Fruit fly (Drosophila melanogaster) whole organism, pupa: ENCODE data around the gene Glut1.

Source experiments
- CG10348 ChIP-seq: fragments of 200-800 bp; sonication (Bioruptor generic); IDR thresholded peaks from 2 replicates; pipeline ENCODE4 v1.3.6; 2022; ENCODE audit warnings: missing biosample characterization, missing genetic modification characterization
- CG12605 ChIP-seq: fragments of 200-800 bp; sonication (Bioruptor generic); IDR thresholded peaks from 2 replicates; pipeline ENCODE4 v1.3.6; 2022; ENCODE audit warnings: missing biosample characterization, missing genetic modification characterization
- CG13204 ChIP-seq: fragments of 200-800 bp; sonication (Bioruptor generic); optimal IDR thresholded peaks from 2 replicates; lab custom pipeline; 2018; ENCODE audit warnings: missing biosample characterization, mild to moderate bottlenecking, missing genetic modification characterization, moderate library complexity
- CG14655 ChIP-seq: fragments of 200-800 bp; sonication (Bioruptor generic); optimal IDR thresholded peaks from 3 replicates; lab custom pipeline; 2017; ENCODE audit warnings: mild to moderate bottlenecking, missing biosample characterization, missing genetic modification reagents, missing genetic modification characterization
- CG15710 ChIP-seq: fragments of 200-800 bp; sonication (Bioruptor generic); optimal IDR thresholded peaks from 2 replicates; lab custom pipeline; 2018; ENCODE audit warnings: missing biosample characterization, mild to moderate bottlenecking, missing genetic modification characterization, moderate library complexity
- CG17806 ChIP-seq: fragments of 200-800 bp; sonication (Bioruptor generic); optimal IDR thresholded peaks from 2 replicates; lab custom pipeline; 2018; ENCODE audit warnings: missing biosample characterization, mild to moderate bottlenecking, missing genetic modification characterization, moderate library complexity
- CG32121 ChIP-seq: fragments of 200-800 bp; sonication (Bioruptor generic); IDR thresholded peaks from 2 replicates; pipeline ENCODE4 v1.3.6; 2022; ENCODE audit warnings: missing biosample characterization, missing genetic modification characterization
- CG34367 ChIP-seq: fragments of 200-800 bp; sonication (Bioruptor generic); optimal IDR thresholded peaks from 2 replicates; lab custom pipeline; 2018; ENCODE audit warnings: missing biosample characterization, mild to moderate bottlenecking, missing genetic modification characterization
- CG4496 ChIP-seq: fragments of 200-800 bp; sonication (Bioruptor generic); IDR thresholded peaks from 3 replicates; pipeline ENCODE4 v1.3.6; 2022; ENCODE audit warnings: missing biosample characterization, missing genetic modification characterization
- CG8159 ChIP-seq: fragments of 200-800 bp; sonication (Bioruptor generic); optimal IDR thresholded peaks from 3 replicates; lab custom pipeline; 2018; ENCODE audit warnings: missing biosample characterization, mild to moderate bottlenecking, missing genetic modification characterization, moderate library complexity
- CG8301 ChIP-seq: fragments of 200-800 bp; sonication (Bioruptor generic); optimal IDR thresholded peaks from 2 replicates; lab custom pipeline; 2018; ENCODE audit warnings: missing biosample characterization, mild to moderate bottlenecking, missing genetic modification characterization
- CG9948 ChIP-seq: fragments of 200-800 bp; sonication (Bioruptor generic); optimal IDR thresholded peaks from 2 replicates; lab custom pipeline; 2018; ENCODE audit warnings: missing biosample characterization, mild to moderate bottlenecking, missing genetic modification characterization, moderate library complexity
- D1 ChIP-seq: fragments of 200-800 bp; sonication (Bioruptor generic); optimal IDR thresholded peaks from 2 replicates; lab custom pipeline; 2018; ENCODE audit warnings: missing biosample characterization, mild to moderate bottlenecking, missing genetic modification characterization, moderate library complexity
- EcR ChIP-seq: fragments of 200-800 bp; sonication (Bioruptor generic); optimal IDR thresholded peaks from 3 replicates; lab custom pipeline; 2019; ENCODE audit warnings: missing biosample characterization, missing genetic modification characterization, mild to moderate bottlenecking, moderate library complexity, missing genetic modification reagents
- Ets98B ChIP-seq: fragments of 200-800 bp; sonication (Bioruptor generic); IDR thresholded peaks from 2 replicates; pipeline ENCODE4 v1.3.6; 2022; ENCODE audit warnings: missing biosample characterization, missing genetic modification characterization
- Pif1A ChIP-seq: fragments of 200-800 bp; sonication (Bioruptor generic); optimal IDR thresholded peaks from 3 replicates; lab custom pipeline; 2016; ENCODE audit warnings: missing biosample characterization, missing genetic modification characterization
- Pif1B ChIP-seq: fragments of 200-800 bp; sonication (Bioruptor generic); optimal IDR thresholded peaks from 3 replicates; lab custom pipeline; 2016; ENCODE audit warnings: missing biosample characterization, missing genetic modification characterization
- Snoo ChIP-seq: fragments of 200-800 bp; sonication (Bioruptor generic); optimal IDR thresholded peaks from 3 replicates; lab custom pipeline; 2017; ENCODE audit warnings: missing biosample characterization, mild to moderate bottlenecking, missing genetic modification characterization, inconsistent platforms
- fd96Ca ChIP-seq: fragments of 200-800 bp; sonication (Bioruptor generic); IDR thresholded peaks from 3 replicates; pipeline ENCODE4 v1.3.6; 2022; ENCODE audit warnings: missing biosample characterization, missing genetic modification characterization
- gl ChIP-seq: fragments of 200-800 bp; sonication (Bioruptor generic); optimal IDR thresholded peaks from 2 replicates; lab custom pipeline; 2018; ENCODE audit warnings: missing biosample characterization, mild to moderate bottlenecking, missing genetic modification characterization
- rn ChIP-seq: fragments of 200-800 bp; sonication (Bioruptor generic); IDR thresholded peaks from 2 replicates; pipeline ENCODE4 v1.3.6; 2022; ENCODE audit warnings: missing biosample characterization, missing genetic modification characterization

Glut1 gene

dm6 chr3L:908508-909162, 5.2 kb upstream of the Glut1 start, which contains the start of gene nerfin-1:
TSS of gene nerfin-1 (plus strand) at chr3L:909112.
- TF ChIP-seq EcR, result peak; percentile 21
- TF ChIP-seq CG9948 (tag; lab: Kevin White, UChicago), result no peak
- TF ChIP-seq CG8159 (tag; lab: Kevin White, UChicago), result peak; percentile 41
- no peak for TF ChIP-seq CG13204 (GFP tag; lab: Kevin White, UChicago)
- no peak for TF ChIP-seq CG8301
- TF ChIP-seq CG4496 (GFP tag; lab: Robert Waterston, UW), result no peak
- no peak for TF ChIP-seq CG12605 (GFP tag; lab: Robert Waterston, UW)
- TF ChIP-seq, all 21 proteins: peak for 2

dm6 chr3L:912406-913369, 1.2 kb upstream of the Glut1 start:
- TF ChIP-seq CG13204 (GFP tag; lab: Kevin White, UChicago), result no peak
- TF ChIP-seq CG15710 (tag; lab: Kevin White, UChicago), result no peak
- no peak for TF ChIP-seq Snoo
- no peak for TF ChIP-seq CG17806 (tag; lab: Kevin White, UChicago)
- no peak for TF ChIP-seq rn
- TF ChIP-seq CG10348, result no peak
- no peak for TF ChIP-seq CG34367
- TF ChIP-seq CG12605 (GFP tag; lab: Robert Waterston, UW), result no peak
- TF ChIP-seq Pif1A (GFP tag; lab: Kevin White, UChicago), result no peak
- no peak for TF ChIP-seq CG8301
- no peak for TF ChIP-seq CG9948 (tag; lab: Kevin White, UChicago)
- TF ChIP-seq Ets98B, result no peak
- no peak for TF ChIP-seq CG8159 (tag; lab: Kevin White, UChicago)
- TF ChIP-seq CG4496 (GFP tag; lab: Robert Waterston, UW), result no peak

- no peak for TF ChIP-seq CG4496 (GFP tag; lab: Robert Waterston, UW)
- no peak for TF ChIP-seq CG15710 (tag; lab: Kevin White, UChicago)
- TF ChIP-seq CG12605 (GFP tag; lab: Robert Waterston, UW), result no peak
- TF ChIP-seq CG32121 (GFP tag; lab: Robert Waterston, UW), result no peak
- TF ChIP-seq Pif1B (GFP tag; lab: Kevin White, UChicago), result no peak
- TF ChIP-seq CG9948 (tag; lab: Kevin White, UChicago), result no peak
- no peak for TF ChIP-seq CG13204 (GFP tag; lab: Kevin White, UChicago)
- TF ChIP-seq D1, result no peak
- no peak for TF ChIP-seq Pif1A (GFP tag; lab: Kevin White, UChicago)
- TF ChIP-seq, all 21 proteins: peak for 0
Measured at dm6 chr3L:914852-915251, 978 bp downstream of the Glut1 start.

- no peak for TF ChIP-seq CG4496 (GFP tag; lab: Robert Waterston, UW)
- TF ChIP-seq CG15710 (tag; lab: Kevin White, UChicago), result no peak
- TF ChIP-seq CG14655 (GFP tag; lab: Kevin White, UChicago), result no peak
- TF ChIP-seq CG9948 (tag; lab: Kevin White, UChicago), result no peak
- no peak for TF ChIP-seq CG8301
- TF ChIP-seq fd96Ca (GFP tag; lab: Robert Waterston, UW), result no peak
- no peak for TF ChIP-seq CG32121 (GFP tag; lab: Robert Waterston, UW)
- no peak for TF ChIP-seq CG12605 (GFP tag; lab: Robert Waterston, UW)
- no peak for TF ChIP-seq Ets98B
- no peak for TF ChIP-seq CG17806 (tag; lab: Kevin White, UChicago)
- no peak for TF ChIP-seq CG13204 (GFP tag; lab: Kevin White, UChicago)
- no peak for TF ChIP-seq CG8159 (tag; lab: Kevin White, UChicago)
- TF ChIP-seq gl (tag; lab: Kevin White, UChicago), result no peak
Measured at dm6 chr3L:917225-917624, 3.4 kb downstream of the Glut1 start.

- TF ChIP-seq CG34367 (no peak), fd96Ca (GFP tag; lab: Robert Waterston, UW) (no peak), rn (no peak), CG17806 (tag; lab: Kevin White, UChicago) (no peak), CG13204 (GFP tag; lab: Kevin White, UChicago) (no peak), Ets98B (no peak), EcR (no peak), CG9948 (tag; lab: Kevin White, UChicago) (no peak), CG14655 (GFP tag; lab: Kevin White, UChicago) (no peak), D1 (no peak), Snoo (no peak), CG4496 (GFP tag; lab: Robert Waterston, UW) (no peak), Pif1A (GFP tag; lab: Kevin White, UChicago) (no peak), gl (tag; lab: Kevin White, UChicago) (no peak), CG12605 (GFP tag; lab: Robert Waterston, UW) (no peak)
Measured at dm6 chr3L:952152-952551, 38.3 kb downstream of the Glut1 start.

DNA sequence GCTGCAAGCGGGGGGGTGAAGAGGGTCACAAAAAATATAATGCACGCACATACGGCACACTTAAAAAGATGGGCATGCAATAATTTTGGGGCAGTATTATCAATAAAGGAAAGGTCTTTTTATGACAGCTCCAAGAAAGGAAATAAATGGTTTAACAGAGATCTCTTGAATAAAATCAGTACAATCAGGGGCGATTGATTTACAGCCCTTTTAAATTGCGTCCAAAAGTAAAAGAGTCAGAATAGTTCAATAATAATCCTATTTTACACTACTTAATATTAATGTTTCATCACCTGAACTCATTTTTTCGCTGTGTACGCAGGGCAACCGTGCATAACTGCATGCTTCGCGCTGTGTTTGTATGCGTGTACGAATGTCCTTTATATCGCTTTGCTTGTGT, 43.0 kb downstream of the Glut1 start:
- TF ChIP-seq CG34367 (no peak), CG14655 (GFP tag; lab: Kevin White, UChicago) (peak; percentile 31), Pif1B (GFP tag; lab: Kevin White, UChicago) (no peak), CG8301 (peak; percentile 8), fd96Ca (GFP tag; lab: Robert Waterston, UW) (no peak)
